Worm (Caenorhabditis elegans) whole organism, L2 larva: ENCODE results near the gene col-157.
A peak's percentile ranks its signal among the peaks of the same experiment; 100 is the strongest.

Source experiments
- C34F6.9 ChIP-seq: fragments of 150-350 bp; optimal IDR thresholded peaks from 2 replicates; lab custom pipeline; 2014; ENCODE audit warnings: missing biosample characterization, missing genetic modification characterization
- F13H6.1 ChIP-seq: sonication (generic microtip); optimal IDR thresholded peaks from 2 replicates; lab custom pipeline; 2016; ENCODE audit warnings: missing genetic modification characterization, missing compliant biosample characterization
- R02D3.7 ChIP-seq: fragments of 150-350 bp; optimal IDR thresholded peaks from 2 replicates; lab custom pipeline; 2014; ENCODE audit warnings: missing biosample characterization, missing genetic modification characterization
- Y55F3AM.14 ChIP-seq: fragments of 200-800 bp; sonication (Bioruptor generic); optimal IDR thresholded peaks from 2 replicates; lab custom pipeline; 2018; ENCODE audit warnings: mild to moderate bottlenecking, missing genetic modification characterization, missing compliant biosample characterization
- ZK546.5 ChIP-seq: sonication (generic microtip); optimal IDR thresholded peaks from 2 replicates; lab custom pipeline; 2017; ENCODE audit warnings: missing biosample characterization, missing genetic modification characterization
- aly-2 ChIP-seq: fragments of 150-350 bp; optimal IDR thresholded peaks from 2 replicates; lab custom pipeline; 2014; ENCODE audit warnings: missing biosample characterization, missing genetic modification characterization
- ama-1 ChIP-seq: fragments of 150-350 bp; optimal IDR thresholded peaks from 2 replicates; lab custom pipeline; 2018; ENCODE audit warnings: inconsistent platforms
- blmp-1 ChIP-seq: sonication (generic microtip); optimal IDR thresholded peaks from 2 replicates; lab custom pipeline; 2017; ENCODE audit warnings: missing genetic modification characterization, mild to moderate bottlenecking, missing compliant biosample characterization, antibody characterized with exemption, moderate library complexity; ENCODE audit not compliant: insufficient read depth
- crh-2 ChIP-seq: sonication (generic microtip); optimal IDR thresholded peaks from 2 replicates; lab custom pipeline; 2017; ENCODE audit warnings: missing biosample characterization, missing genetic modification characterization
- dmd-4 ChIP-seq: sonication (generic microtip); optimal IDR thresholded peaks from 2 replicates; lab custom pipeline; 2017; ENCODE audit warnings: missing biosample characterization, missing genetic modification characterization
- egl-27 ChIP-seq: sonication (generic microtip); optimal IDR thresholded peaks from 3 replicates; lab custom pipeline; 2017; ENCODE audit warnings: missing biosample characterization, missing genetic modification reagents, missing genetic modification characterization
- fos-1 ChIP-seq: fragments of 150-350 bp; optimal IDR thresholded peaks from 2 replicates; lab custom pipeline; 2014; ENCODE audit warnings: missing biosample characterization, missing genetic modification characterization
- gmeb-1 ChIP-seq: fragments of 150-350 bp; optimal IDR thresholded peaks from 2 replicates; lab custom pipeline; 2014; ENCODE audit warnings: missing biosample characterization, missing genetic modification characterization
- lin-11 ChIP-seq: fragments of 150-350 bp; sonication (generic microtip); optimal IDR thresholded peaks from 2 replicates; lab custom pipeline; 2014; ENCODE audit warnings: missing biosample characterization, missing genetic modification characterization, inconsistent platforms, mixed read lengths
- lin-13 ChIP-seq: fragments of 150-350 bp; optimal IDR thresholded peaks from 2 replicates; lab custom pipeline; 2014; ENCODE audit warnings: missing biosample characterization, missing genetic modification reagents, missing genetic modification characterization
- lsy-2 ChIP-seq, 2 experiments: fragments of 150-350 bp in 1 of 2; sonication (generic microtip) in 1 of 2; optimal IDR thresholded peaks; 2 replicates each; lab custom pipeline; 2014 to 2017; ENCODE audit warnings: missing biosample characterization in 2 of 2, missing genetic modification characterization in 2 of 2
- mab-5 ChIP-seq: fragments of 150-350 bp; optimal IDR thresholded peaks from 2 replicates; lab custom pipeline; 2014; ENCODE audit warnings: missing biosample characterization, missing genetic modification characterization
- mbf-1 ChIP-seq: sonication (generic microtip); optimal IDR thresholded peaks from 2 replicates; lab custom pipeline; 2017; ENCODE audit warnings: missing biosample characterization, missing genetic modification characterization
- mdl-1 ChIP-seq, 2 experiments: fragments of 150-350 bp in 1 of 2; sonication (generic microtip) in 1 of 2; optimal IDR thresholded peaks; 2 replicates each; lab custom pipeline; 2017; ENCODE audit warnings: missing biosample characterization in 2 of 2, missing genetic modification characterization in 2 of 2
- nhr-12 ChIP-seq: fragments of 150-350 bp; optimal IDR thresholded peaks from 2 replicates; lab custom pipeline; 2014; ENCODE audit warnings: missing biosample characterization, missing genetic modification characterization
- nhr-129 ChIP-seq: fragments of 150-350 bp; optimal IDR thresholded peaks from 2 replicates; lab custom pipeline; 2014; ENCODE audit warnings: missing biosample characterization, missing genetic modification characterization
- nhr-21 ChIP-seq: fragments of 150-350 bp; optimal IDR thresholded peaks from 2 replicates; lab custom pipeline; 2014; ENCODE audit warnings: missing biosample characterization, missing genetic modification characterization
- nhr-23 ChIP-seq: fragments of 150-350 bp; optimal IDR thresholded peaks from 2 replicates; lab custom pipeline; 2014; ENCODE audit warnings: missing biosample characterization, missing genetic modification reagents, missing genetic modification characterization
- nhr-237 ChIP-seq: fragments of 150-350 bp; optimal IDR thresholded peaks from 2 replicates; lab custom pipeline; 2014; ENCODE audit warnings: missing biosample characterization, missing genetic modification characterization
- nhr-25 ChIP-seq: fragments of 150-350 bp; sonication (generic microtip); optimal IDR thresholded peaks from 3 replicates; lab custom pipeline; 2014; ENCODE audit warnings: missing biosample characterization, missing genetic modification characterization
- nhr-6 ChIP-seq: fragments of 150-350 bp; optimal IDR thresholded peaks from 2 replicates; lab custom pipeline; 2014; ENCODE audit warnings: missing biosample characterization, missing genetic modification characterization
- peb-1 ChIP-seq: fragments of 150-350 bp; optimal IDR thresholded peaks from 2 replicates; lab custom pipeline; 2014; ENCODE audit warnings: missing biosample characterization, missing genetic modification characterization
- sem-4 ChIP-seq: fragments of 150-350 bp; optimal IDR thresholded peaks from 2 replicates; lab custom pipeline; 2014; ENCODE audit warnings: missing biosample characterization, missing genetic modification reagents, missing genetic modification characterization
- skn-1 ChIP-seq: sonication (generic microtip); optimal IDR thresholded peaks from 2 replicates; lab custom pipeline; 2017; ENCODE audit warnings: missing biosample characterization, missing genetic modification characterization
- sma-3 ChIP-seq: sonication (generic microtip); optimal IDR thresholded peaks from 2 replicates; lab custom pipeline; 2016; ENCODE audit warnings: missing genetic modification reagents, missing genetic modification characterization, missing compliant biosample characterization
- sma-9 ChIP-seq, 2 experiments: fragments of 150-350 bp in 1 of 2; sonication (generic microtip) in 1 of 2; optimal IDR thresholded peaks; 2 replicates each; lab custom pipeline; 2014 to 2016; ENCODE audit warnings: missing genetic modification characterization in 2 of 2, mild to moderate bottlenecking in 1 of 2, missing biosample characterization in 1 of 2, missing compliant biosample characterization in 1 of 2, missing genetic modification reagents in 1 of 2, moderate library complexity in 1 of 2
- unc-39 ChIP-seq: fragments of 150-350 bp; optimal IDR thresholded peaks from 2 replicates; lab custom pipeline; 2014; ENCODE audit warnings: missing biosample characterization, missing genetic modification characterization
- unc-62 ChIP-seq: fragments of 150-350 bp; optimal IDR thresholded peaks from 2 replicates; lab custom pipeline; 2014; ENCODE audit warnings: missing biosample characterization, missing genetic modification reagents, missing genetic modification characterization
- zag-1 ChIP-seq: fragments of 150-350 bp; optimal IDR thresholded peaks from 2 replicates; lab custom pipeline; 2014; ENCODE audit warnings: missing biosample characterization, missing genetic modification characterization
- ztf-1 ChIP-seq: fragments of 200-800 bp; sonication (Bioruptor generic); conservative IDR thresholded peaks from 2 replicates; pipeline ENCODE4 v1.3.6; 2022; ENCODE audit warnings: missing genetic modification characterization, missing compliant biosample characterization
- ztf-11 ChIP-seq: sonication (generic microtip); optimal IDR thresholded peaks from 2 replicates; lab custom pipeline; 2017; ENCODE audit warnings: missing biosample characterization, missing genetic modification characterization
- ztf-4 ChIP-seq: fragments of 150-350 bp; optimal IDR thresholded peaks from 2 replicates; lab custom pipeline; 2014; ENCODE audit warnings: missing biosample characterization, missing genetic modification characterization

col-157 gene

ce11 chrV:11531831-11532534 lies 48.1 kb downstream of the col-157 start:
- TF ChIP-seq sem-4 (tag; lab: Kevin White, UChicago) (peak; percentile 82), ama-1 (no peak), mab-5 (peak; percentile 19), peb-1 (tag; lab: Kevin White, UChicago) (no peak), nhr-12 (tag; lab: Kevin White, UChicago) (no peak), nhr-25 (tag; lab: Kevin White, UChicago) (peak; percentile 95), nhr-6 (peak; percentile 73), gmeb-1 (peak; percentile 55), nhr-23 (no peak), nhr-129 (tag; lab: Kevin White, UChicago) (peak; percentile 90), lin-13 (GFP tag; lab: Kevin White, UChicago) (peak; percentile 76), F13H6.1 (tag; lab: Kevin White, UChicago) (peak; percentile 96), nhr-21 (peak; percentile 77), ztf-4 (tag; lab: Kevin White, UChicago) (peak; percentile 38), fos-1 (tag; lab: Kevin White, UChicago) (peak; percentile 94), Y55F3AM.14 (GFP tag; lab: Kevin White, UChicago) (peak; percentile 73), sma-3 (GFP tag; lab: Kevin White, UChicago) (peak; percentile 91), lsy-2 (tag; optimal IDR thresholded peaks at IDR 0.05; lab: Kevin White, UChicago) (peak; percentile 13 to 80), ztf-1 (GFP tag; lab: Robert Waterston, UW) (no peak), aly-2 (no peak), mbf-1 (tag; lab: Kevin White, UChicago) (no peak), C34F6.9 (peak; percentile 65), crh-2 (tag; lab: Kevin White, UChicago) (peak; percentile 80), mdl-1 (tag; optimal IDR thresholded peaks at IDR 0.05; lab: Kevin White, UChicago) (peak; percentile 46 to 83), lin-11 (tag; lab: Kevin White, UChicago) (no peak), sma-9 (GFP tag; optimal IDR thresholded peaks at IDR 0.05; lab: Kevin White, UChicago) (peak; percentile 97), sma-9 (tag; optimal IDR thresholded peaks at IDR 0.05; lab: Kevin White, UChicago) (no peak), blmp-1 (tag; lab: Kevin White, UChicago) (peak; percentile 96), unc-39 (tag; lab: Kevin White, UChicago) (no peak), egl-27 (tag; lab: Kevin White, UChicago) (peak; percentile 77)

ce11 chrV:11532535-11532853 lies 48.7 kb downstream of the col-157 start:
- TF ChIP-seq ZK546.5 (tag; lab: Kevin White, UChicago), result no peak
- TF ChIP-seq nhr-23, result no peak
- no peak for TF ChIP-seq sma-9 (GFP tag; optimal IDR thresholded peaks at IDR 0.05; lab: Kevin White, UChicago)
- TF ChIP-seq sma-9 (tag; optimal IDR thresholded peaks at IDR 0.05; lab: Kevin White, UChicago), result no peak
- TF ChIP-seq nhr-237, result no peak
- no peak for TF ChIP-seq lin-11 (tag; lab: Kevin White, UChicago)
- no peak for TF ChIP-seq nhr-21
- TF ChIP-seq ama-1, result peak; percentile 63

ce11 chrV:11532964-11533363 lies 49.1 kb downstream of the col-157 start:
- peak; percentile 46 for TF ChIP-seq nhr-21
- peak; percentile 72 for TF ChIP-seq sma-3 (GFP tag; lab: Kevin White, UChicago)
- no peak for TF ChIP-seq aly-2
- peak; percentile 87 for TF ChIP-seq sma-9 (GFP tag; optimal IDR thresholded peaks at IDR 0.05; lab: Kevin White, UChicago)
- TF ChIP-seq sma-9 (tag; optimal IDR thresholded peaks at IDR 0.05; lab: Kevin White, UChicago), result no peak
- peak; percentile 88 for TF ChIP-seq nhr-25 (tag; lab: Kevin White, UChicago)
- TF ChIP-seq egl-27 (tag; lab: Kevin White, UChicago), result peak; percentile 62
- peak; percentile 67 for TF ChIP-seq nhr-129 (tag; lab: Kevin White, UChicago)
- peak; percentile 100 for TF ChIP-seq blmp-1 (tag; lab: Kevin White, UChicago)
- no peak for TF ChIP-seq ztf-11 (tag; lab: Kevin White, UChicago)
- peak; percentile 33 for TF ChIP-seq fos-1 (tag; lab: Kevin White, UChicago)
- TF ChIP-seq ZK546.5 (tag; lab: Kevin White, UChicago), result no peak
- TF ChIP-seq sem-4 (tag; lab: Kevin White, UChicago), result peak; percentile 80
- peak; percentile 61 for TF ChIP-seq Y55F3AM.14 (GFP tag; lab: Kevin White, UChicago)

ce11 chrV:11533365-11533949 lies 49.6 kb downstream of the col-157 start:
- no peak for TF ChIP-seq unc-39 (tag; lab: Kevin White, UChicago)
- no peak for TF ChIP-seq lin-11 (tag; lab: Kevin White, UChicago)
- no peak for TF ChIP-seq unc-62
- no peak for TF ChIP-seq lin-13 (GFP tag; lab: Kevin White, UChicago)
- TF ChIP-seq R02D3.7, result no peak
- no peak for TF ChIP-seq peb-1 (tag; lab: Kevin White, UChicago)
- no peak for TF ChIP-seq nhr-12 (tag; lab: Kevin White, UChicago)
- TF ChIP-seq lsy-2 (tag; optimal IDR thresholded peaks at IDR 0.05; lab: Kevin White, UChicago), result no peak
- TF ChIP-seq nhr-23, result no peak
- TF ChIP-seq dmd-4, result no peak
- no peak for TF ChIP-seq zag-1 (tag; lab: Kevin White, UChicago)
- no peak for TF ChIP-seq crh-2 (tag; lab: Kevin White, UChicago)
- TF ChIP-seq skn-1 (tag; lab: Kevin White, UChicago), result no peak
- TF ChIP-seq C34F6.9, result no peak
- no peak for TF ChIP-seq mab-5
